Worm (Caenorhabditis elegans) whole organism, dauer: ENCODE measurements around the gene F18A1.7.

Source experiments
- unc-62 ChIP-seq: sonication (generic microtip); optimal IDR thresholded peaks from 2 replicates; lab custom pipeline; 2017; ENCODE audit warnings: missing biosample characterization, missing genetic modification reagents, missing genetic modification characterization

F18A1.7 gene

DNA sequence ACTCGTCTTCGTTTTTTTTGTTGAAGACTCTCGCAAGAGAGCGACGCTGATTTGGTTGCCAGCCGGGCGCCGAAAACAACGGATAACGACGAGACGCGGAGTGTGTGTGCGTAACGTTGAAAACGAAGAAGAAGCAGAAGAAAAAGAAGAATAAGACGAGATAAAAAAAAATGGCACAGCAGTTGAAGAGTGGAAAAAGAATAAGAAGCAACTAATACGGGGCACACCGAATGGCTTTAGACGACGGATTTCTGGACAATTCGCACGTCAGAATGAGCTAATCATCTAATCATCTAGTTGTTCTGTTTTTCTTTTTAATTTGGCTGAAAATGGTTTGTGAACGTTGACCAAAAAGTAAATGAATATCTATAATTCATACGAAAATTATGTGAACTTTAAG, 26.6 kb downstream of the F18A1.7 start:
- TF ChIP-seq unc-62 (GFP tag; lab: Kevin White, UChicago): no peak

DNA sequence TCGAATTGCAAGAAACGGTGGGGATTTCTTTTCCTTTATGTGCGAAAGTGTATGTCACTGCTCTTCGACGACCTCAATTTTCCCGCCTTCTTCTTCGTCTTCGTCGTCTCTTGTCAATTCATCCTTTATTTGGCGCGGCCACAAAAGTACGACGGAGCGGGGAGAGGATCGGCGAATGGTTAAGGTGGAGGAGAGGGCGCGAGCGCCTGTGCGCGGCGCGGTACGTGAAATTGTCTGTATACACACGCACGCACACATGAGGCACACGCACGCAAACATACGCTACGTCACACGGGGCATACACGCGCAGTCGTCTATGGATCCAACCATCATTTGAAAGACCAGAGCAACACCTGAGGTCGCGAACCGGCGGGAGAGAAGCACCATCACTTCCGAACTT, 28.3 kb downstream of the F18A1.7 start:
- TF ChIP-seq unc-62 (GFP tag; lab: Kevin White, UChicago): no peak

DNA sequence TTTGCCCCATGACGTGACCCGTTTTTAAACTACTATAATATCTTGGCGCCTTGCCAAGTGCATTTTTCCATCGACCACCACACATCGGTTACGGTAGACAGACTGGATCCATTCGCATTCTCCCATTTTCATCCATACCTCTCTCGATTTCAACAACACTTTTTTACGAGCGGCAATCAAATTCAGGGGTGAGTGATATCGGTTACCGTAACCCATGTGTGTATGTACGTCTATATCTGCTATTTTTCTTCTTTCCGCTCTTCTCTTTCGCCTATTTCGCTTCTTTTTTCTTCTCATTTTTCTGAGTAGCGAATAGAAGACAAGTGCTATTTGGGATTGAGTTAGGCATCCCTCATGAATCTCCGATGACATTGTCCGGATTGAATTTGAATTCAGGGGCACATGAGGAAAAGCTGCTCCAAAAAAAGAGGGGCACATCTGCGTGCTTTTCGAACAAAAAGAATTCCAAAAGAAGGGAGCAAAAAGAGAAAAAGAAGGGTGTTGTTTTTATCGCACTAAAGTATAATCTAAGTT, 31.8 kb downstream of the F18A1.7 start:
- TF ChIP-seq unc-62 (GFP tag; lab: Kevin White, UChicago): no peak

ce11 chrII:7631171-7631570, 32.4 kb downstream of the F18A1.7 start:
- TF ChIP-seq unc-62 (GFP tag; lab: Kevin White, UChicago): no peak

DNA sequence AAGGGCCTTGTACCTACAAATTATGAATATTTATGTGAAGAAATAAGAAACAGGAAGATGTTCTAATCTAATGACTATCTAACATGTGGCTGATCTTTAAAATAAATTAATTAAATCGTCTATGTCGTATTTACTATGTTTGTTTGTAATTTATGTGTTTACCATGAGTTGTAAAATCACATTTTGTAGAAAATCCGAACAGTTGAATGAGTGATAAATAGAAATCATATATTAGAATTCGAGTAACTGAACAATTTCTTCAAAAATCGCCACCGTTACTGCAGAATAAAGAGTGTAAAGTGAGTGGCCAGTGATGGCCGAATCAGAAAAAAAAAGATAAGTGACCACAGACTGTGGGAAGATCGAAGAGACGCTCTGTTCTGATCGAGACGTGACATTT, 33.5 kb downstream of the F18A1.7 start:
- TF ChIP-seq unc-62 (GFP tag; lab: Kevin White, UChicago): no peak

ce11 chrII:7628640-7629039, 34.9 kb downstream of the F18A1.7 start:
- TF ChIP-seq unc-62 (GFP tag; lab: Kevin White, UChicago): no peak

DNA sequence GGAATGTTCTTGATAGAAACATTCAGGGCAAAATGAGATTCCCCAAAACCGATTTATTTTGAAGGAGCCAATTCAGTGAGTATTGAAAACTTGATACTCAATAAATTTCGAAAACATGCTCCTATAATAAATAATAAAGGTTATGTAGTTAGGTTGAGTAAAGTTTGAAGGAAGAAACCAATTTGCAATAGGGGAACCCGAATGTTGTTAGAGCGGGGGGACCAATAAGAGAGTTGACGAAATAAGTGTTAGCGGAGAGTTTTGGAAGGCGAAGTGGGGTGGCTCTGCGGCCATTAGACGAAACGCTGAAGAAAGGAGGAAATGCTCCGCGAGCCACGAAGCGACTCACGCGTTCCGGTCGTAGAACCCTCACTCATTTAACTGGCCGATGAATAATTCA, 38.6 kb downstream of the F18A1.7 start:
- no peak for TF ChIP-seq unc-62 (GFP tag; lab: Kevin White, UChicago)

DNA sequence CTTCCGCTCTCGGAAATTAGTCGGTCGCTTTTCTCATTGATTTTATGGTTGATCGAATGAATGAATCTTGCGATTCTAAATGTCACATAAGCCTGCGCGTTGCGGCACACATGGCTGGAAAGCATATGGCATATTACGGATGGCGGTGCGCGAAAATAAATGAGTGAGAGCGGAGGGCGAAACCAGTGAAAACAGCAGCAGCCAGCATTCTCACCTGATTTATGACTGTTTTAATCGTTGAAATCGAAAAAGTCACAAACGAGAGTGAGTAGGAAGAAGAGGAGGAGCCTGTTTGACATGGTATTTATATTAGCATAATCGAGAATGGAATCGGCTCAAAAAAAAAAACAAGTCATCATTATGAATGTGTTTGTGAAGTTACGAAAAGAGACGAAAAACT, 39.3 kb downstream of the F18A1.7 start:
- TF ChIP-seq unc-62 (GFP tag; lab: Kevin White, UChicago): no peak

DNA sequence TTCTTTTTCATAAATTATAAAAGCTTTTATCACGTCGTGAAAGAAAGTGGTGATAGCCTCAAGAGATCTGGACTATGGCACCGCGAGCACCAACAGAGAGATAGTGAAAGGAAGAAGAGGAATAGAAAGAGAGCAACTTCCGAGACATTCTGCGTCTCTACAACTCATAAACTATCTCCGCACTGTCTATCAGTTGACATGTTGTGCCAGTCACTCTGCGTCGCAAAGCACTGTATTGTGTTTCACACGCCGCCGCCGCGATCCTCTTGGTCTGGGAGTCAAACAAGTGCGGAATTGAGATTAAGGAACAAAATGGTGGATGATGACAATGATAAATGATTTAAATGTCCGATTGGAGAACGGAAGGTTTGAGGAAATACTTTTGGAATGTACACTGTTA, 40.1 kb downstream of the F18A1.7 start:
- TF ChIP-seq unc-62 (GFP tag; lab: Kevin White, UChicago): no peak

DNA sequence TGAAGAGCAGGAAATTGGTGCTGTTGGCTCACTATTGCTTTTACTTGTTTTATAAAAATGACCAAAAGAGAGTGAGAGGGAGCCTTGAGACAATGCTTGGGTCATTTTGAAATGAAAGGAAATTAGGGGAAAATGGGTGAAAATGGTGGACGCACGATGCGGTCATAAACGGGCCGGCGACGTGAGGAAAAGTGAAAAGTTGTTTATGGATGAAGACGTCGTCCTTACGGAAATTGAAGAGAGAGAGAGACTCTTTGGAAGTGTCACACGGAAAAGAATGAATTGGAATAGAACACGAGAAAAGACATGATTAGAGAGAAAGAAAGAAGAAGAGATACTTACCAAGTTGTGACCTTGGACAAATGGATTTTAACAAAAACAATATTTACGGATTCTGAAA, 42.0 kb downstream of the F18A1.7 start:
- no peak for TF ChIP-seq unc-62 (GFP tag; lab: Kevin White, UChicago)

DNA sequence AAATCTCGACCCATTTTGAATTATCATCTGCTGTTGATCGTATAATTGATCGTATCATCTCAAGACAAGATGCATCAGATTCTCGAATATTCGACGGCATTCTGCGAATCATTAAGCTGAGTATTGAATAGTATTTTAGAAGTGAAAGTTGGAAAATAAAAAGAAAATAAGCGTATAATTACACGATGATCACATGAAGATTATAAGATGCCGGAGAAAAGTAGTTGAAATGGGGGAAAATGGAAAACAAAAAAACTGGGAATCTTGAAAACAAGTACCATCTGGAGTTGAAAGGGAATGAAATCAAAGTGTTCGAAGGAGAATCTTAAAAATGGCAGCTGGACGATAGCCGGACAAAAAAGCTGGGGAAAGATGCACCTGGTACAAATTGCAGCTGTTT, 43.1 kb downstream of the F18A1.7 start, which contains the start of gene R07G3.8:
R07G3.8 (minus strand) TSS at position 101 of the 400 bp plus-strand sequence.
- TF ChIP-seq unc-62 (GFP tag; lab: Kevin White, UChicago): no peak

ce11 chrII:7618212-7618611, 45.3 kb downstream of the F18A1.7 start:
- no peak for TF ChIP-seq unc-62 (GFP tag; lab: Kevin White, UChicago)

DNA sequence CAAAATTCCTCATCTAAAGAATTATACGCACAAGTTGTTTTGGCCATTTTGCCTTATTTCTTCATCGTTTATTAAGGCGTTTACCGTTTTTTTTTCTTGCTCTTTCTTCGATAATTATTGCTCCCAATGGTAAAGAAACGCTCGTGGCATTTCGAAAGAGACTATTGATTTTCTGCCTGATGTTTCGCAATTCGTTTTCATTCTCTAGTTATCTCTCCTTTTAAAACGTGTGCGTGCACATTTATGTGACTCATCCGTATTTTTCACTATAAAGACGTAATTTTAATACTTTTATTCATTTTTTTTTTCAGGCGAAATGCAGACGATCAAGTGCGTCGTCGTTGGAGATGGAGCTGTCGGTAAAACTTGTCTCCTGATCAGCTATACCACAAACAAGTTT, 47.4 kb downstream of the F18A1.7 start, which contains the start of gene cdc-42:
cdc-42 (plus strand) TSS at position 312 of the 400 bp plus-strand sequence.
- TF ChIP-seq unc-62 (GFP tag; lab: Kevin White, UChicago): no peak

DNA sequence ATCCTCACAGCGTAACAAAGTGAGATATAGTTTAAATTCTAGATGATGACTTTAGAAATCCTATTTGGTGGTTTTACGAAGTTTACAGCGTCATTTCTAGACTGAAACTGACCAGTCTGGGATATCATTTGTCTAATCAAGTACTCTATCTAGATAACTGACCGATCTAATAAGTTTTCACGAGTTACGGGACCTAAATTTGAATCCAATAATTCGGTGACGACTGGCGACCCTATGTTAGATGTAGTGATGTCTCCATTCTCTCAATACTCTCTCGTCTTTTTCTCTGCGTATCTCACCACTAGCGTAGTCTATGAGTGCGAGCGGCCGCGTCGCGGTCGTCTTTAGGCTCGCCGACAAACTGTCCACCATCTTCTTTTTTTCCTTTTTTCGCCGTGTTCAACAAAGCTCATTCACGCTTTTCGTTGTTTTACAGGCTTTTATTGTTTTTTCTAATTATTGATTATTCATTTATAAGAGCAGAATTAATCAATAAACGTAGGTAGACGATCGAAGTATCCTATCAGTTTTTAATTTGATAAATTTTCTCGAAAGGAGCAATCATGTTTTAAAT, 48.1 kb downstream of the F18A1.7 start:
- TF ChIP-seq unc-62 (GFP tag; lab: Kevin White, UChicago): no peak

ce11 chrII:7614334-7614733, 49.2 kb downstream of the F18A1.7 start:
- no peak for TF ChIP-seq unc-62 (GFP tag; lab: Kevin White, UChicago)

DNA sequence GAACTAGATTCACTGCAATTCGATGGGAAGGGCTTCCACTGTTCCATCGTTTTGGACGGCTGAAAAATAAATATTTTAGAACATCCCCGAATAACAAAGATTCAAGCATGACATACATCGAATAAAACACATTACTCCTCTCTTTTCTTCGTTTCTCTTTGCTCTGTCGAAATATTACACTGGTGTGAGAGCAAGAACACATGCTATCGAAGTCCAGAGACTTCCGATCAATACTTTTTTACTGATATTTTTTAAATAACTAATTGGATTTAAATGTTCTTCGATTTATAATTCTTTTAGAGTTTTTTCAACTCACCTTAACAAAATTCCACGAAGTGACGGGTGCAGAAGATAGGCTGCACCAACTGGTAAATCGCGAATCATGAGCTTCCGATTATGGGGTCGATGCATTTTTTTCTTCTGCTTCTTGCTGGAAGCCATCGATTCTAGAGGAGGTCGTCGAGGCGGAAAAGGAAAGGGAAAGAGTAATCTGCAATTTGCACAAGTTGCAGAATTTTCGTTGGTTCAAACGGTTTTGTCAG, 50.2 kb downstream of the F18A1.7 start, which contains the start of the genes oig-4 and R07G3.7:
oig-4 (plus strand) TSS at position 301 of the 542 bp plus-strand sequence.
R07G3.7 (minus strand) TSS at position 492 of the 542 bp plus-strand sequence.
- no peak for TF ChIP-seq unc-62 (GFP tag; lab: Kevin White, UChicago)
